Fruit fly (Drosophila melanogaster) whole organism, embryonic: ENCODE results near the gene CG1136.
A peak's percentile ranks its signal among the peaks of the same experiment; 100 is the strongest.

ENCODE experiments used
- Asciz ChIP-seq: fragments of 200-800 bp; sonication (Bioruptor generic); optimal IDR thresholded peaks from 2 replicates; lab custom pipeline; 2017; ENCODE audit warnings: missing biosample characterization, mild to moderate bottlenecking, missing genetic modification characterization, missing genetic modification reagents
- BEAF-32 ChIP-seq: fragments of 200-800 bp; sonication (Bioruptor generic); optimal IDR thresholded peaks from 3 replicates; lab custom pipeline; 2017; ENCODE audit warnings: missing biosample characterization, missing genetic modification characterization, mild to moderate bottlenecking, moderate library complexity, missing genetic modification reagents
- CG10543 ChIP-seq: fragments of 200-800 bp; sonication (Bioruptor generic); optimal IDR thresholded peaks from 3 replicates; lab custom pipeline; 2017; ENCODE audit warnings: missing biosample characterization, mild to moderate bottlenecking, missing genetic modification characterization, moderate library complexity
- CG11696 ChIP-seq: fragments of 200-800 bp; sonication (Bioruptor generic); IDR thresholded peaks from 2 replicates; pipeline ENCODE4 v1.3.6; 2022; ENCODE audit warnings: missing biosample characterization, missing genetic modification characterization
- CG12391 ChIP-seq: fragments of 200-800 bp; sonication (Bioruptor generic); optimal IDR thresholded peaks from 3 replicates; lab custom pipeline; 2018; ENCODE audit warnings: missing biosample characterization, mild to moderate bottlenecking, missing genetic modification characterization, moderate library complexity
- CG12659 ChIP-seq: fragments of 200-800 bp; sonication (Bioruptor generic); optimal IDR thresholded peaks from 3 replicates; lab custom pipeline; 2017; ENCODE audit warnings: mild to moderate bottlenecking, missing biosample characterization, missing genetic modification reagents, missing genetic modification characterization
- CG13287 ChIP-seq: fragments of 200-800 bp; sonication (Bioruptor generic); IDR thresholded peaks from 2 replicates; pipeline ENCODE4 v1.3.6; 2022; ENCODE audit warnings: missing biosample characterization, missing genetic modification characterization; ENCODE audit not compliant: partially characterized antibody
- CG13775 ChIP-seq: fragments of 200-800 bp; sonication (Bioruptor generic); optimal IDR thresholded peaks from 3 replicates; lab custom pipeline; 2017; ENCODE audit warnings: missing biosample characterization, mild to moderate bottlenecking, missing genetic modification characterization
- CG13894 ChIP-seq: fragments of 200-800 bp; sonication (Bioruptor generic); optimal IDR thresholded peaks from 3 replicates; lab custom pipeline; 2018; ENCODE audit warnings: missing biosample characterization, mild to moderate bottlenecking, missing genetic modification characterization, moderate library complexity
- CG15269 ChIP-seq: fragments of 200-800 bp; sonication (Bioruptor generic); optimal IDR thresholded peaks from 2 replicates; lab custom pipeline; 2018; ENCODE audit warnings: missing biosample characterization, mild to moderate bottlenecking, missing genetic modification characterization, moderate library complexity
- CG15514 ChIP-seq: fragments of 200-800 bp; sonication (Bioruptor generic); optimal IDR thresholded peaks from 3 replicates; lab custom pipeline; 2017; ENCODE audit warnings: missing biosample characterization, missing genetic modification characterization, mild to moderate bottlenecking, moderate library complexity, missing genetic modification reagents
- CG1603 ChIP-seq: fragments of 200-800 bp; sonication (Bioruptor generic); optimal IDR thresholded peaks from 2 replicates; lab custom pipeline; 2019; ENCODE audit warnings: missing biosample characterization, mild to moderate bottlenecking, missing genetic modification characterization, moderate library complexity
- CG18599 ChIP-seq: fragments of 200-800 bp; sonication (Bioruptor generic); optimal IDR thresholded peaks from 3 replicates; lab custom pipeline; 2017; ENCODE audit warnings: missing biosample characterization, missing genetic modification characterization, mild to moderate bottlenecking, moderate library complexity, missing genetic modification reagents
- CG2116 ChIP-seq: fragments of 200-800 bp; sonication (Bioruptor generic); optimal IDR thresholded peaks from 3 replicates; lab custom pipeline; 2018; ENCODE audit warnings: missing biosample characterization, mild to moderate bottlenecking, missing genetic modification characterization
- CG32532 ChIP-seq: fragments of 200-800 bp; sonication (Bioruptor generic); IDR thresholded peaks from 2 replicates; pipeline ENCODE4 v1.3.6; 2022; ENCODE audit warnings: missing biosample characterization, missing genetic modification characterization
- CG3847 ChIP-seq: fragments of 200-800 bp; sonication (Bioruptor generic); IDR thresholded peaks from 2 replicates; pipeline ENCODE4 v1.3.6; 2022; ENCODE audit warnings: missing biosample characterization, missing genetic modification characterization
- CG4617 ChIP-seq: fragments of 200-800 bp; sonication (Bioruptor generic); optimal IDR thresholded peaks from 3 replicates; lab custom pipeline; 2016; ENCODE audit warnings: missing biosample characterization, missing genetic modification characterization, borderline replicate concordance
- CG5245 ChIP-seq: fragments of 200-800 bp; sonication (Bioruptor generic); optimal IDR thresholded peaks from 3 replicates; lab custom pipeline; 2016; ENCODE audit warnings: missing biosample characterization, missing genetic modification characterization
- CG7556 ChIP-seq: fragments of 200-800 bp; sonication (Bioruptor generic); optimal IDR thresholded peaks from 2 replicates; lab custom pipeline; 2017; ENCODE audit warnings: missing biosample characterization, mild to moderate bottlenecking, missing genetic modification characterization
- CG9797 ChIP-seq: fragments of 200-800 bp; sonication (Bioruptor generic); optimal IDR thresholded peaks from 3 replicates; lab custom pipeline; 2018; ENCODE audit warnings: missing biosample characterization, mild to moderate bottlenecking, missing genetic modification characterization
- CG9932 ChIP-seq: fragments of 200-800 bp; sonication (Bioruptor generic); IDR thresholded peaks from 2 replicates; pipeline ENCODE4 v1.3.6; 2022; ENCODE audit warnings: missing biosample characterization, missing genetic modification characterization
- CoRest ChIP-seq: fragments of 200-800 bp; sonication (Bioruptor generic); optimal IDR thresholded peaks from 3 replicates; lab custom pipeline; 2018; ENCODE audit warnings: missing biosample characterization, mild to moderate bottlenecking, missing genetic modification characterization, moderate library complexity
- Dp ChIP-seq: fragments of 200-800 bp; sonication (Bioruptor generic); optimal IDR thresholded peaks from 2 replicates; lab custom pipeline; 2018; ENCODE audit warnings: missing biosample characterization, mild to moderate bottlenecking, missing genetic modification characterization, moderate library complexity
- E2f2 ChIP-seq: fragments of 200-800 bp; sonication (Bioruptor generic); IDR thresholded peaks from 2 replicates; pipeline ENCODE4 v1.3.6; 2022; ENCODE audit warnings: missing biosample characterization, missing genetic modification characterization
- Ets65A ChIP-seq: fragments of 200-800 bp; sonication (Bioruptor generic); peaks from one replicate; lab custom pipeline; 2016; ENCODE audit warnings: missing biosample characterization, missing genetic modification characterization
- Hmr ChIP-seq: fragments of 200-800 bp; sonication (Bioruptor generic); optimal IDR thresholded peaks from 3 replicates; lab custom pipeline; 2017; ENCODE audit warnings: mild to moderate bottlenecking, missing biosample characterization, missing genetic modification reagents, missing genetic modification characterization
- Hsf ChIP-seq: fragments of 200-800 bp; sonication (Bioruptor generic); optimal IDR thresholded peaks from 3 replicates; lab custom pipeline; 2016; ENCODE audit warnings: missing biosample characterization, missing genetic modification characterization
- MESR4 ChIP-seq: fragments of 200-800 bp; sonication (Bioruptor generic); optimal IDR thresholded peaks from 2 replicates; lab custom pipeline; 2018; ENCODE audit warnings: missing biosample characterization, mild to moderate bottlenecking, missing genetic modification characterization, moderate library complexity
- Myb ChIP-seq: fragments of 200-800 bp; sonication (Bioruptor generic); optimal IDR thresholded peaks from 2 replicates; lab custom pipeline; 2016; ENCODE audit warnings: missing biosample characterization, missing genetic modification characterization
- NFAT ChIP-seq: fragments of 200-800 bp; sonication (Bioruptor generic); IDR thresholded peaks from 2 replicates; pipeline ENCODE4 v1.3.6; 2022; ENCODE audit warnings: missing biosample characterization, missing genetic modification characterization
- Rfx ChIP-seq: fragments of 200-800 bp; sonication (Bioruptor generic); IDR thresholded peaks from 2 replicates; pipeline ENCODE4 v1.3.6; 2022; ENCODE audit warnings: missing biosample characterization, missing genetic modification characterization
- Sin3A ChIP-seq: fragments of >200 bp; optimal IDR thresholded peaks from 2 replicates; lab custom pipeline; 2018
- Sox100B ChIP-seq: fragments of 200-800 bp; sonication (Bioruptor generic); optimal IDR thresholded peaks from 3 replicates; lab custom pipeline; 2018; ENCODE audit warnings: missing biosample characterization, mild to moderate bottlenecking, missing genetic modification characterization
- ap ChIP-seq: fragments of 200-800 bp; sonication (Bioruptor generic); IDR thresholded peaks from 2 replicates; pipeline ENCODE4 v1.3.6; 2022; ENCODE audit warnings: missing biosample characterization, missing genetic modification characterization
- cg ChIP-seq: fragments of 200-800 bp; sonication (Bioruptor generic); optimal IDR thresholded peaks from 3 replicates; lab custom pipeline; 2019; ENCODE audit warnings: missing biosample characterization, mild to moderate bottlenecking, missing genetic modification characterization, moderate library complexity
- cwo ChIP-seq: fragments of 200-800 bp; sonication (Bioruptor generic); optimal IDR thresholded peaks from 3 replicates; lab custom pipeline; 2017; ENCODE audit warnings: missing biosample characterization, missing genetic modification characterization, mild to moderate bottlenecking, moderate library complexity, missing genetic modification reagents
- dmrt99B ChIP-seq: fragments of 200-800 bp; sonication (Bioruptor generic); optimal IDR thresholded peaks from 2 replicates; lab custom pipeline; 2018; ENCODE audit warnings: missing biosample characterization, mild to moderate bottlenecking, missing genetic modification characterization, moderate library complexity
- jumu ChIP-seq: fragments of 200-800 bp; sonication (Bioruptor generic); optimal IDR thresholded peaks from 3 replicates; lab custom pipeline; 2016; ENCODE audit warnings: missing biosample characterization, missing genetic modification characterization
- luna ChIP-seq: fragments of 200-800 bp; sonication (Bioruptor generic); optimal IDR thresholded peaks from 2 replicates; lab custom pipeline; 2016; ENCODE audit warnings: missing biosample characterization, missing genetic modification characterization
- nerfin-1 ChIP-seq: fragments of 200-800 bp; sonication (Bioruptor generic); optimal IDR thresholded peaks from 3 replicates; lab custom pipeline; 2019; ENCODE audit warnings: missing biosample characterization, mild to moderate bottlenecking, missing genetic modification characterization, moderate library complexity
- onecut ChIP-seq: fragments of 200-800 bp; sonication (Bioruptor generic); IDR thresholded peaks from 2 replicates; pipeline ENCODE4 v1.3.6; 2022; ENCODE audit warnings: missing biosample characterization, missing genetic modification characterization
- phol ChIP-seq: fragments of 200-800 bp; sonication (Bioruptor generic); optimal IDR thresholded peaks from 3 replicates; lab custom pipeline; 2018; ENCODE audit warnings: missing biosample characterization, mild to moderate bottlenecking, missing genetic modification characterization, moderate library complexity
- pzg ChIP-seq: fragments of 200-800 bp; sonication (Bioruptor generic); optimal IDR thresholded peaks from 3 replicates; lab custom pipeline; 2018; ENCODE audit warnings: missing biosample characterization, mild to moderate bottlenecking, missing genetic modification characterization, moderate library complexity
- schlank ChIP-seq: fragments of 200-800 bp; sonication (Bioruptor generic); optimal IDR thresholded peaks from 2 replicates; lab custom pipeline; 2018; ENCODE audit warnings: missing biosample characterization, mild to moderate bottlenecking, missing genetic modification characterization
- sd ChIP-seq: fragments of 200-800 bp; sonication (Bioruptor generic); optimal IDR thresholded peaks from 3 replicates; lab custom pipeline; 2018; ENCODE audit warnings: missing biosample characterization, mild to moderate bottlenecking, missing genetic modification characterization, moderate library complexity
- stwl ChIP-seq: fragments of 200-800 bp; sonication (Bioruptor generic); optimal IDR thresholded peaks from 3 replicates; lab custom pipeline; 2018; ENCODE audit warnings: missing biosample characterization, mild to moderate bottlenecking, missing genetic modification characterization, moderate library complexity
- trem ChIP-seq: fragments of 200-800 bp; optimal IDR thresholded peaks from 3 replicates; lab custom pipeline; 2019; ENCODE audit warnings: missing biosample characterization, mild to moderate bottlenecking, missing genetic modification characterization, moderate library complexity
- yki ChIP-seq: fragments of >200 bp; optimal IDR thresholded peaks from 3 replicates; lab custom pipeline; 2018

Gene CG1136

dm6 chr3L:4000711-4001110, 45.7 kb upstream of the CG1136 start (continued):
- TF ChIP-seq CG10543 (GFP tag; lab: Kevin White, UChicago): peak; percentile 41
- peak; percentile 62 for TF ChIP-seq CoRest
- peak; percentile 37 for TF ChIP-seq dmrt99B (tag; lab: Kevin White, UChicago)
- peak; percentile 40 for TF ChIP-seq CG12391 (tag; lab: Kevin White, UChicago)
- peak; percentile 72 for TF ChIP-seq CG7556 (GFP tag; lab: Kevin White, UChicago)
- TF ChIP-seq CG9932 (GFP tag; lab: Robert Waterston, UW): peak; percentile 18; the same call in 1 of the 2 replicates
- peak; percentile 12 for TF ChIP-seq Hsf (GFP tag; lab: Kevin White, UChicago)
- no peak for TF ChIP-seq luna (GFP tag; lab: Kevin White, UChicago)
- TF ChIP-seq ap (GFP tag; lab: Robert Waterston, UW): no peak
- TF ChIP-seq onecut (GFP tag; lab: Robert Waterston, UW): no peak
- TF ChIP-seq Asciz (GFP tag; lab: Kevin White, UChicago): no peak
- peak; percentile 38 for TF ChIP-seq CG13775 (GFP tag; lab: Kevin White, UChicago)
- peak; percentile 32; the same call in 1 of the 2 replicates for TF ChIP-seq Rfx (GFP tag; lab: Robert Waterston, UW)
- peak; percentile 28 for TF ChIP-seq Sox100B (GFP tag; lab: Kevin White, UChicago)
- TF ChIP-seq schlank (tag; lab: Kevin White, UChicago): no peak
- TF ChIP-seq CG32532 (GFP tag; lab: Robert Waterston, UW): no peak
- peak; percentile 64 for TF ChIP-seq Hmr (GFP tag; lab: Kevin White, UChicago)
- TF ChIP-seq CG18599 (GFP tag; lab: Kevin White, UChicago): peak; percentile 49
- TF ChIP-seq CG3847 (GFP tag; lab: Robert Waterston, UW): no peak
- TF ChIP-seq yki (lab: Kevin White, UChicago): no peak
- no peak for TF ChIP-seq cg (GFP tag; lab: Kevin White, UChicago)
- TF ChIP-seq phol (tag; lab: Kevin White, UChicago): peak; percentile 8
- TF ChIP-seq CG12659 (GFP tag; lab: Kevin White, UChicago): peak; percentile 46
- TF ChIP-seq cwo: peak; percentile 3
- TF ChIP-seq CG15269: peak; percentile 61

dm6 chr3L:4001500-4001899, 44.9 kb upstream of the CG1136 start:
- TF ChIP-seq Ets65A (GFP tag; lab: Kevin White, UChicago): peak; percentile 51
- no peak for TF ChIP-seq CG11696 (GFP tag; lab: Robert Waterston, UW)
- TF ChIP-seq CG13894: peak; percentile 93

- peak; percentile 39 for TF ChIP-seq CG1603 (tag; lab: Kevin White, UChicago)
- TF ChIP-seq nerfin-1 (tag; lab: Kevin White, UChicago): peak; percentile 4
- TF ChIP-seq NFAT (GFP tag; lab: Robert Waterston, UW): no peak
- no peak for TF ChIP-seq CG5245
- TF ChIP-seq jumu (GFP tag; lab: Kevin White, UChicago): no peak
- peak; percentile 96 for TF ChIP-seq CG15514 (GFP tag; lab: Kevin White, UChicago)
- peak; percentile 55 for TF ChIP-seq sd
- no peak for TF ChIP-seq Sin3A (lab: Kevin White, UChicago)
- 0 out of 2 replicates have a peak, but pooled peaks have one; percentile 12 for TF ChIP-seq CG13287 (GFP tag; lab: Robert Waterston, UW)
- peak; percentile 48 for TF ChIP-seq Dp
- no peak for TF ChIP-seq BEAF-32 (GFP tag; lab: Kevin White, UChicago)
- peak; percentile 56 for TF ChIP-seq E2f2 (GFP tag; lab: Robert Waterston, UW)
- TF ChIP-seq stwl (tag; lab: Kevin White, UChicago): peak; percentile 47
- peak; percentile 90 for TF ChIP-seq Myb (GFP tag; lab: Kevin White, UChicago)
- TF ChIP-seq CG4617 (GFP tag; lab: Kevin White, UChicago): peak; percentile 16
- TF ChIP-seq CG2116 (GFP tag; lab: Kevin White, UChicago): peak; percentile 6
- TF ChIP-seq trem (tag; lab: Kevin White, UChicago): peak; percentile 12
- peak; percentile 52 for TF ChIP-seq MESR4 (GFP tag; lab: Kevin White, UChicago)
- no peak for TF ChIP-seq CG10543 (GFP tag; lab: Kevin White, UChicago)
- peak; percentile 62 for TF ChIP-seq CG9797 (GFP tag; lab: Kevin White, UChicago)
- peak; percentile 35 for TF ChIP-seq pzg (GFP tag; lab: Kevin White, UChicago)
Observed at dm6 chr3L:4003316-4003715, 43.1 kb upstream of the CG1136 start, which contains the start of gene CG14985. Gene CG14985 (plus strand): TSS chr3L:4003474.
